Fruit fly (Drosophila melanogaster) whole organism: Measurements from ENCODE around the gene RasGAP1.

Experiments used
- CG8478 ChIP-seq: fragments of >200 bp; optimal IDR thresholded peaks from 2 replicates; lab custom pipeline; 2018; ENCODE audit warnings: inconsistent platforms
- Dll ChIP-seq: fragments of >200 bp; optimal IDR thresholded peaks from 2 replicates; lab custom pipeline; 2017
- EcR ChIP-seq, 2 experiments: fragments of >200 bp; optimal IDR thresholded peaks; 2 replicates each; lab custom pipeline; 2017; ENCODE audit warnings: missing biosample characterization in 2 of 2, missing genetic modification characterization in 2 of 2, missing genetic modification reagents in 2 of 2
- pan ChIP-seq: fragments of >200 bp; optimal IDR thresholded peaks from 2 replicates; lab custom pipeline; 2017

DNA sequence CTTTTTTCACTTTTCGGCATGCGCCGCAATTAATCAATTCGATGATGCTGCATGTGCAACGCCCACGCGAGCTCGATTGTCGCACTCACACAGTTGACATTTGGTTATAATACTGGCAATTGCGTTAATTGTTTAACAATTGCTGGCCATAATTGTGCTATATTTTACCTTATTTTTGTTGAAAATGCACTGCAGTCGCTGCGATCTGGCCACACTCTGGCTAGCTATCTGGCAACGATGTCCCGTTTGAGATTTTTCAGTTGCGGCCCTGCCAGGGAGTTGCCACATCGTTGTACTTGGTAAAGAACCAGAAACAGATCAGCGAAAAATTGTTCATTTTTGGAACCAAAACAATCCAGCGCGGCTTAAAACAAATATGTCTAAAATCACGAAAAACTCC lies 43.3 kb upstream of the RasGAP1 start, which contains the start of the genes CG6707 and CG46387:
- no peak for TF ChIP-seq pan (lab: Kevin White, UChicago)
- no peak for TF ChIP-seq EcR (GFP tag; optimal IDR thresholded peaks at IDR 0.05; lab: Kevin White, UChicago)
- no peak for TF ChIP-seq Dll (lab: Kevin White, UChicago)
- no peak for TF ChIP-seq CG8478 (lab: Kevin White, UChicago)
